Fruit fly (Drosophila melanogaster) whole organism, wandering third instar larva: ENCODE results near the gene CG11714.

Experiments
- Dfd ChIP-seq: fragments of >200 bp; optimal IDR thresholded peaks from 2 replicates; lab custom pipeline; 2017; ENCODE audit warnings: missing biosample characterization, missing genetic modification characterization
- Dif ChIP-seq: fragments of 200-275, 200-300 bp; sonication (Bioruptor generic); optimal IDR thresholded peaks from 2 replicates; lab custom pipeline; 2018; ENCODE audit warnings: missing biosample characterization, missing genetic modification characterization; ENCODE audit not compliant: partially characterized antibody
- HLH106 ChIP-seq: fragments of 200-800 bp; optimal IDR thresholded peaks from 3 replicates; lab custom pipeline; 2019; ENCODE audit warnings: missing biosample characterization, mild to moderate bottlenecking, missing genetic modification characterization, moderate library complexity
- Hnf4 ChIP-seq: fragments of 200-800 bp; sonication (Bioruptor generic); optimal IDR thresholded peaks from 2 replicates; lab custom pipeline; 2016; ENCODE audit warnings: missing biosample characterization, mild to moderate bottlenecking, missing genetic modification characterization
- br ChIP-seq: fragments of 200-800 bp; sonication (Bioruptor generic); optimal IDR thresholded peaks from 2 replicates; lab custom pipeline; 2016; ENCODE audit warnings: missing biosample characterization, missing genetic modification characterization
- dsf ChIP-seq: sonication (Bioruptor generic); optimal IDR thresholded peaks from 2 replicates; lab custom pipeline; 2016; ENCODE audit warnings: missing biosample characterization, missing genetic modification characterization, borderline replicate concordance
- foxo ChIP-seq, 2 experiments: fragments of 200-800 bp; sonication (Bioruptor generic); optimal IDR thresholded peaks; 2 replicates in 1 of 2; 3 replicates in 1 of 2; lab custom pipeline; 2016 to 2017; ENCODE audit warnings: missing biosample characterization in 2 of 2, missing genetic modification characterization in 2 of 2
- fru ChIP-seq: fragments of 200-800 bp; sonication (Bioruptor generic); optimal IDR thresholded peaks from 3 replicates; lab custom pipeline; 2016; ENCODE audit warnings: missing biosample characterization, mild to moderate bottlenecking, missing genetic modification characterization
- pan ChIP-seq: fragments of >200 bp; optimal IDR thresholded peaks from 2 replicates; lab custom pipeline; 2017
- psq ChIP-seq: fragments of 200-800 bp; sonication (Bioruptor generic); optimal IDR thresholded peaks from 3 replicates; lab custom pipeline; 2017; ENCODE audit warnings: missing biosample characterization, mild to moderate bottlenecking, missing genetic modification characterization, moderate library complexity
- rgr ChIP-seq: fragments of 200-800 bp; sonication (Bioruptor generic); optimal IDR thresholded peaks from 3 replicates; lab custom pipeline; 2016; ENCODE audit warnings: missing biosample characterization, mild to moderate bottlenecking, missing genetic modification characterization
- tai ChIP-seq: sonication (Bioruptor generic); optimal IDR thresholded peaks from 2 replicates; lab custom pipeline; 2016; ENCODE audit warnings: missing biosample characterization, missing genetic modification characterization
- woc ChIP-seq: sonication (Bioruptor generic); optimal IDR thresholded peaks from 2 replicates; lab custom pipeline; 2016; ENCODE audit warnings: missing biosample characterization, mild to moderate bottlenecking, missing genetic modification characterization

DNA sequence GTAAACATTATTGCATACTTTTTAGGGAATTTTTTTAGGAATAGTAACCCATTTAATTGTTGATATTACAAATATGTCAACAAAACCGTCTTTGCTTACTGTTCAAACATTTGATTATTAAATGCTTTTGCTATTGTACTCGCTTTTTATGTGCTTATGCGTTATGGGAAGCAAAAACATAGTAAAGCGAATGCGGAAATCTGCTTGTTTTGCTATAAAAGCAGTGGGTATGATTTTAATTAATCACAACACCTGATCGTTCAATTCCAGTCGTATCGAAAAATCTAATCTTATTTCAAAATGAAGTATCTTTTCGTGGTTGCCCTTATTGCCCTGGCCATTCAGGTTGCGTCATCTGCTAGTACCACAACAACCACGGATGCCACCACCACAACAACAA is 14.2 kb downstream of the CG11714 start, which contains the start of gene CG33500:
- TF ChIP-seq HLH106 (no peak), foxo (GFP tag; optimal IDR thresholded peaks at IDR 0.05; lab: Kevin White, UChicago) (no peak), fru (no peak), Dif (GFP tag; lab: Kevin White, UChicago) (no peak), psq (GFP tag; lab: Kevin White, UChicago) (no peak), woc (GFP tag; lab: Kevin White, UChicago) (no peak), tai (GFP tag; lab: Kevin White, UChicago) (no peak), Dfd (no peak), rgr (GFP tag; lab: Kevin White, UChicago) (no peak), dsf (GFP tag; lab: Kevin White, UChicago) (no peak), pan (no peak), Hnf4 (GFP tag; lab: Kevin White, UChicago) (no peak), br (GFP tag; lab: Kevin White, UChicago) (no peak)
